Fruit fly (Drosophila melanogaster): Measurements from ENCODE around the gene CG13398.

CG13398 gene

dm6 chr2L:8464107-8464582 lies 49.1 kb upstream of the CG13398 start, which contains the start of gene prg (continued):
- TF ChIP-seq CG6854 (GFP tag; optimal IDR thresholded peaks at IDR 0.05) = peak; percentile 56
- peak; percentile 26 for TF ChIP-seq Six4 (GFP tag; optimal IDR thresholded peaks at IDR 0.05)
- peak; percentile 98 for TF ChIP-seq Doc3 (GFP tag; IDR thresholded peaks at IDR 0.05; ENCODE audit: partially characterized antibody)
- TF ChIP-seq bigmax (GFP tag; optimal IDR thresholded peaks at IDR 0.05) = no peak
- no peak for TF ChIP-seq fd64A (GFP tag; optimal IDR thresholded peaks at IDR 0.05)
- TF ChIP-seq CG18262 (tag; optimal IDR thresholded peaks at IDR 0.05) = peak; percentile 75
- TF ChIP-seq Ravus (GFP tag; IDR thresholded peaks at IDR 0.05) = no peak
- peak; percentile 72; the same call in 1 of the 2 replicates for TF ChIP-seq Atf6 (GFP tag; IDR thresholded peaks at IDR 0.05)
- TF ChIP-seq wor (GFP tag; IDR thresholded peaks at IDR 0.05) = no peak
- no peak for TF ChIP-seq abd-A (tag; optimal IDR thresholded peaks at IDR 0.05)
- TF ChIP-seq CG8944 (GFP tag; optimal IDR thresholded peaks at IDR 0.05) = peak; percentile 35
- peak; percentile 8 for TF ChIP-seq CG16815 (GFP tag; optimal IDR thresholded peaks at IDR 0.05)
- TF ChIP-seq Mes4 (GFP tag; optimal IDR thresholded peaks at IDR 0.05) = peak; percentile 7
- peak; percentile 50 for TF ChIP-seq cwo (GFP tag; optimal IDR thresholded peaks at IDR 0.05)
- TF ChIP-seq usp (GFP tag; optimal IDR thresholded peaks at IDR 0.05) = no peak
- peak; percentile 48; the same call in 1 of the 2 replicates for TF ChIP-seq CG17328 (GFP tag; IDR thresholded peaks at IDR 0.05)
- peak; percentile 66 for TF ChIP-seq Fer3 (tag; optimal IDR thresholded peaks at IDR 0.05)
- 0 out of 2 replicates have a peak, but pooled peaks have one; percentile 32 for TF ChIP-seq wdn (GFP tag; IDR thresholded peaks at IDR 0.05)
- TF ChIP-seq lov (optimal IDR thresholded peaks at IDR 0.05) = no peak
- no peak for TF ChIP-seq lov (GFP tag; IDR thresholded peaks at IDR 0.05)
- no peak for TF ChIP-seq Usf (GFP tag; optimal IDR thresholded peaks at IDR 0.05)
- TF ChIP-seq CrebB (tag; optimal IDR thresholded peaks at IDR 0.05) = peak; percentile 43
- peak; percentile 54 for TF ChIP-seq CG8388 (GFP tag; optimal IDR thresholded peaks at IDR 0.05)
- no peak for TF ChIP-seq scrt (GFP tag; optimal IDR thresholded peaks at IDR 0.05)
- peak; percentile 56 for TF ChIP-seq Asciz (GFP tag; optimal IDR thresholded peaks at IDR 0.05)
- TF ChIP-seq Oaz (GFP tag; IDR thresholded peaks at IDR 0.05) = peak; percentile 32; the same call in 1 of the 2 replicates
- no peak for TF ChIP-seq Rx (GFP tag; IDR thresholded peaks at IDR 0.05)
- peak; percentile 59 for TF ChIP-seq ranshi (GFP tag; IDR thresholded peaks at IDR 0.05)
- peak; percentile 78 for TF ChIP-seq grau (tag; optimal IDR thresholded peaks at IDR 0.05)
- peak; percentile 65 for TF ChIP-seq Side (GFP tag; optimal IDR thresholded peaks at IDR 0.05)
- peak; percentile 69 for TF ChIP-seq CG14014 (GFP tag; IDR thresholded peaks at IDR 0.05)
- no peak for TF ChIP-seq CG8478 (optimal IDR thresholded peaks at IDR 0.05)
- TF ChIP-seq fru (optimal IDR thresholded peaks at IDR 0.05) = no peak
- no peak for TF ChIP-seq CG17802 (tag; optimal IDR thresholded peaks at IDR 0.05)
- peak; percentile 3 for TF ChIP-seq CG11398 (GFP tag; optimal IDR thresholded peaks at IDR 0.05)
- peak; percentile 22 for TF ChIP-seq sqz (GFP tag; optimal IDR thresholded peaks at IDR 0.05)
- TF ChIP-seq CG12769 (tag; optimal IDR thresholded peaks at IDR 0.05) = peak; percentile 28
- peak; percentile 26 for TF ChIP-seq gfzf (GFP tag; optimal IDR thresholded peaks at IDR 0.05)
- peak; percentile 71 for TF ChIP-seq jumu (GFP tag; optimal IDR thresholded peaks at IDR 0.05)
- TF ChIP-seq CG9437 (GFP tag; optimal IDR thresholded peaks at IDR 0.05) = peak; percentile 36
- peak; percentile 98 for TF ChIP-seq bbx (GFP tag; IDR thresholded peaks at IDR 0.05; ENCODE audit: partially characterized antibody)
- TF ChIP-seq tgo (GFP tag; IDR thresholded peaks at IDR 0.05) = peak; percentile 67
- TF ChIP-seq CG14710 (tag; optimal IDR thresholded peaks at IDR 0.05) = peak; percentile 69
- TF ChIP-seq gt (GFP tag; IDR thresholded peaks at IDR 0.05) = no peak
- peak; percentile 90 for TF ChIP-seq MBD-R2 (GFP tag; IDR thresholded peaks at IDR 0.05)
- TF ChIP-seq Myb (GFP tag; optimal IDR thresholded peaks at IDR 0.05) = peak; percentile 55
- TF ChIP-seq Dp (GFP tag; optimal IDR thresholded peaks at IDR 0.05) = peak; percentile 59
- peak; percentile 24 for TF ChIP-seq NK7.1 (GFP tag; optimal IDR thresholded peaks at IDR 0.05)
- TF ChIP-seq CG11085 (GFP tag; IDR thresholded peaks at IDR 0.05) = peak; percentile 12; the same call in 1 of the 2 replicates
- peak; percentile 67 for TF ChIP-seq CG10979 (tag; optimal IDR thresholded peaks at IDR 0.05)
- peak; percentile 35; the same call in 1 of the 2 replicates for TF ChIP-seq E2f1 (GFP tag; IDR thresholded peaks at IDR 0.05)
- peak; percentile 37 for TF ChIP-seq CG7928 (GFP tag; optimal IDR thresholded peaks at IDR 0.05)

All from whole organism, embryonic.